Fruit fly (Drosophila melanogaster) whole organism, pupa: ENCODE data around the gene Gr98b.

ENCODE experiments used
- CG17806 ChIP-seq: fragments of 200-800 bp; sonication (Bioruptor generic); optimal IDR thresholded peaks from 2 replicates; lab custom pipeline; 2018; ENCODE audit warnings: missing biosample characterization, mild to moderate bottlenecking, missing genetic modification characterization, moderate library complexity
- CG32121 ChIP-seq: fragments of 200-800 bp; sonication (Bioruptor generic); IDR thresholded peaks from 2 replicates; pipeline ENCODE4 v1.3.6; 2022; ENCODE audit warnings: missing biosample characterization, missing genetic modification characterization
- Snoo ChIP-seq: fragments of 200-800 bp; sonication (Bioruptor generic); optimal IDR thresholded peaks from 3 replicates; lab custom pipeline; 2017; ENCODE audit warnings: missing biosample characterization, mild to moderate bottlenecking, missing genetic modification characterization, inconsistent platforms
- rn ChIP-seq: fragments of 200-800 bp; sonication (Bioruptor generic); IDR thresholded peaks from 2 replicates; pipeline ENCODE4 v1.3.6; 2022; ENCODE audit warnings: missing biosample characterization, missing genetic modification characterization

Gene Gr98b

DNA sequence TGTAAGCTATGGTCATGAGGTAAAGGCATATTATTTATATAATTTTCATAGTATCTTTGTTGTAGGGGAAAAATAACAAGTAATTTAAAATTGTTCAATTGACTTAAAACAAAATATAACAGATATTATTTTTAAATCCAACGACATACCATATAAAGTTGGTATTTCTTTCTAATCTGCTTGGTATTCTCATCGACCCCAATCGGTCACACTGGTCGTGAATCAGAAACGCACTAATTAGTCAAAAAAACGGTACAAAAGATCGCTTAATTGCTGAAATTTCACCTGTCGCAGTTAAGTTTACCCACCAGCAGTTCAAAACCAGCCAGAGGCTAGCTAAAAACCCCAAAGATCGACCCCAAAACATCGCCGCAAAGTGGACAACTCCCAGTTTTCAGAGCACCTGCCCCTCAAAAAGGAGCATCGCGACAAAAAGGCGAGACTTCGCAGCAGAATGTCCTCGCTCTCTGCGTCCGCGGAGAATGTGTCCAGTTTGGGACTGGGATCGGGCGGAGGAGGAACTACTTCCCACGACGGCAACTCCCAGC, 40.4 kb downstream of the Gr98b start, which contains the start of gene pins:
Gene pins (plus strand): TSS at position 207 of the 548 bp plus-strand sequence.
- TF ChIP-seq CG17806 (tag; lab: Kevin White, UChicago): no peak

DNA sequence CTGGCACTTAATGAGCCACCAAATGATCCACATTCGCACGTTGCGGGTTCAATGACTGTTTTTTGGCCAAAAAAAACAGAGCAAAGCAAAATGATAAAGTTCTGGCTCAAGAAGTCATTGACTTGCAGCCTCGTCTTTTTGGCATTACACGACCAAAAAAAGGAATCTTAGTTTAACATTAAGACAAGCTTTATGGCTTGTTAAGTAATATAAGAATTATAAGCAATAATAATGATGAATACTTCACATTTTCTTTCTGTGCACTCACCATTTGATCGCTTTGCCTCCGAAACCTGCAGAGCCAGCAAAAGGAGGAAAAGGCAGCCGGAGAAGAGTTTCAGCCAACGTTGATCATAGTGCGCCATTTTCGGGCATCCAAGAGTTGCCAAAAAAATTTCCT, 50.9 kb downstream of the Gr98b start:
- TF ChIP-seq CG32121 (GFP tag; lab: Robert Waterston, UW) (no peak), rn (GFP tag; lab: Robert Waterston, UW) (no peak), Snoo (peak; percentile 1)
- TF ChIP-seq, all 21 proteins: peak for 1
